Worm (Caenorhabditis elegans): ENCODE measurements around the gene srbc-39.

DNA sequence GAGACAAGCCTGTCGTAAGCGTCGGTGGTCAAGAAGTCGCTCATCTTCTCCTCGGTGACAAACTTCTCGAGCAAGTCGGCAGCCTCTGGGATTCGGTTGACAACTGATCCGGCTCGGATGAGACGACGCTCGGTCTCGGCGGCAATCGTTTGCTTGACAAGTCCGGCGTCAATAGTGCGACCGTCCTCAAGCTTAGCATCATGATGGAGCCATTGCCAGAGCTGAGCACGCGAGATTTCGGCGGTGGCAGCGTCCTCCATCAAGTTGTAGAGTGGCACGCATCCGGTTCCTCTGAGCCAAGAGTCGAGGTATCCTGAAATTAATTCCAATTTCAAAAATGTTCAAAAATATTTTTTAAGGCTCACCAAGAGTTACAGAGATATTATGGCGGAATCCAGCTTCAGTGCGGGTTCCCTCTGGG, 15.6 kb downstream of the srbc-39 start:
- no peak for TF ChIP-seq blmp-1 (tag; optimal IDR thresholded peaks at IDR 0.05; ENCODE audit: insufficient read depth)
- TF ChIP-seq mdl-1 (tag; optimal IDR thresholded peaks at IDR 0.05): no peak
- TF ChIP-seq sma-3 (GFP tag; optimal IDR thresholded peaks at IDR 0.05): peak; percentile 31
- TF ChIP-seq skn-1 (tag; optimal IDR thresholded peaks at IDR 0.05): no peak
- TF ChIP-seq zag-1 (tag; optimal IDR thresholded peaks at IDR 0.05): no peak
- no peak for TF ChIP-seq ama-1 (optimal IDR thresholded peaks at IDR 0.05)
- no peak for TF ChIP-seq F13H6.1 (tag; optimal IDR thresholded peaks at IDR 0.05)
- TF ChIP-seq nhr-11 (tag; optimal IDR thresholded peaks at IDR 0.05): no peak
- TF ChIP-seq nhr-77 (tag; optimal IDR thresholded peaks at IDR 0.05): no peak
